Worm (Caenorhabditis elegans): ENCODE results near the gene sss-1.

The sss-1 gene

DNA sequence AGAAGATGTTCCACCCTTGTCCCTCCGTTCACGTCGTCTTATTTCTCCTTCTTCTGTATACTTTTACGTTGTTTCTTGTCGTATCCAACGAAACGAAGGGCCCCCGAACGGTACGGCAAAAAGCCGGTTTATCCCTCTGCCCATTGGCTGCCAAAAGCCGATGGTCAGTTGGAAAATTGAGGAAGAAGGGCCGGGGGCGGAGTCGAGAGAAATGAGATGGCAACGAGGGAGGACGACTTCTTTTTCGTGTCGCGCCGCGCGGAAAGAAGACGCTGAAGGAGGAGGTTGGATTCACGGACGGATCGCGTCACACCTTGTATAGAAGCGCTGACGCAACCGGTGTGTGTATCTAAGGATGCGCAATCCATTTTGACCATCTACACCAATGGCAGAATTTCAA is 21.6 kb upstream of the sss-1 start:
- TF ChIP-seq sox-2 (GFP tag; IDR thresholded peaks at IDR 0.05) = no peak
- no peak for TF ChIP-seq hlh-15 (tag; optimal IDR thresholded peaks at IDR 0.05)
- no peak for TF ChIP-seq ets-4 (tag; optimal IDR thresholded peaks at IDR 0.05)
- TF ChIP-seq fkh-6 (tag; optimal IDR thresholded peaks at IDR 0.05) = no peak
- TF ChIP-seq madf-2 (tag; optimal IDR thresholded peaks at IDR 0.05) = no peak
- no peak for TF ChIP-seq ceh-45 (GFP tag; IDR thresholded peaks at IDR 0.05)
- no peak for TF ChIP-seq nhr-11 (tag; optimal IDR thresholded peaks at IDR 0.05)
- TF ChIP-seq lim-6 (tag; optimal IDR thresholded peaks at IDR 0.05) = no peak
- no peak for TF ChIP-seq dve-1 (tag; optimal IDR thresholded peaks at IDR 0.05)
- TF ChIP-seq ceh-30 (tag; optimal IDR thresholded peaks at IDR 0.05) = no peak
- TF ChIP-seq C08G9.2 (tag; optimal IDR thresholded peaks at IDR 0.05) = no peak
- TF ChIP-seq elt-2 (tag; optimal IDR thresholded peaks at IDR 0.05) = no peak

DNA sequence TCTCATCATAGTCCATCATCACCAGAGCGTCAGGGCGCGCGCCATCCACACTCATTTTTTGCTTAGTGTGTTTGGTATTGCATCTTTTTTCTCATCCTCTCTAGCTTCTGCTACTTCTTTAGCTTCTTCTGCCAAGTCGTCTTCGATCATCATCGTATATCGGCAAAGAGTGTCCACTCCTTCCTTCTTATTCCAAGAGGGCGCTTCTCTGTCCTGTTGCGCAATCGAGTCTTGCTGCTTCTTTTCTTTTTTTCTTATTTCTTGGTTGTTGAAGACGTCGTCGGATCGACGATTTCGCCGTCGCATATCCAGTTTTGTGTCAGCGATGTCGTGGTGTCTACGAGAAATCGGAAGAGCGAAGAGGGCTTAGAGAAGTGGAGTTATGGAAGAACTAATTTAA is 19.5 kb upstream of the sss-1 start:
- TF ChIP-seq fkh-10 (GFP tag; optimal IDR thresholded peaks at IDR 0.05) (no peak), ahr-1 (tag; optimal IDR thresholded peaks at IDR 0.05) (no peak), unc-86 (tag; optimal IDR thresholded peaks at IDR 0.05) (no peak), rnt-1 (tag; optimal IDR thresholded peaks at IDR 0.05) (no peak), sox-2 (GFP tag; IDR thresholded peaks at IDR 0.05) (no peak), gmeb-2 (tag; optimal IDR thresholded peaks at IDR 0.05) (no peak), ceh-19 (GFP tag; optimal IDR thresholded peaks at IDR 0.05) (no peak), ets-4 (tag; optimal IDR thresholded peaks at IDR 0.05) (no peak), elt-4 (tag; optimal IDR thresholded peaks at IDR 0.05) (no peak), ceh-31 (tag; optimal IDR thresholded peaks at IDR 0.05) (no peak), hlh-30 (tag; optimal IDR thresholded peaks at IDR 0.05; ENCODE audit: insufficient read depth) (no peak), ceh-48 (tag; optimal IDR thresholded peaks at IDR 0.05) (no peak), pat-9 (tag; optimal IDR thresholded peaks at IDR 0.05) (no peak), che-1 (tag; optimal IDR thresholded peaks at IDR 0.05) (no peak), ceh-34 (tag; optimal IDR thresholded peaks at IDR 0.05) (no peak), fkh-6 (tag; optimal IDR thresholded peaks at IDR 0.05) (no peak), pag-3 (tag; optimal IDR thresholded peaks at IDR 0.05; ENCODE audit: borderline replicate concordance) (no peak), pha-2 (tag; optimal IDR thresholded peaks at IDR 0.05) (no peak), fax-1 (tag; optimal IDR thresholded peaks at IDR 0.05) (no peak), lim-6 (tag; optimal IDR thresholded peaks at IDR 0.05) (no peak)

DNA sequence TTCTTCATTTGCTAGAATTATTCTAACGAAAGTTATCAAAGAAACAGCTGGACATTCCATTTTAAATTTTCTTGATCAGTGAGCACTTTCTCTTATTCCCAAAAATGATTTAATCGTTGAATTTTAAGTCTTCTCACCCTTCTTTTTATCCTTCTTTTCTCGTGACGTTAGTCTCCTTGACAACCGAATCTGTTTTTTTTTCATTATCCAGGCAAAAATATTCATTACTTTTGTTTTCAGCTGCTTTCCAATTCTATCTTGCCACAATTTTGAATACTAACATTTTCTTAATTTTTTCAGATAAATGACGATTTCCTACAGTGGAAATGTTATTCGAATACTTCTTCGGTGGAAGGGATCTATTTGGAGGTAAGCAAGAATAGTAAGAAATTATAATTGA is 10.1 kb upstream of the sss-1 start, which contains the start of gene best-13:
TSS of gene best-13 (plus strand) at position 301 of the 400 bp plus-strand sequence.
- TF ChIP-seq ceh-9 (tag; optimal IDR thresholded peaks at IDR 0.05) (no peak), sox-4 (tag; optimal IDR thresholded peaks at IDR 0.05) (no peak), ceh-14 (tag; optimal IDR thresholded peaks at IDR 0.05) (no peak), elt-2 (tag; optimal IDR thresholded peaks at IDR 0.05) (no peak), dmd-4 (tag; optimal IDR thresholded peaks at IDR 0.05; ENCODE audit: borderline replicate concordance) (no peak), tbx-7 (tag; optimal IDR thresholded peaks at IDR 0.05) (no peak), odd-2 (tag; optimal IDR thresholded peaks at IDR 0.05) (no peak), ttx-3 (tag; optimal IDR thresholded peaks at IDR 0.05) (no peak), pqm-1 (tag; optimal IDR thresholded peaks at IDR 0.05) (no peak), ceh-34 (tag; optimal IDR thresholded peaks at IDR 0.05) (no peak), tbx-2 (tag; optimal IDR thresholded peaks at IDR 0.05) (no peak), zip-5 (tag; optimal IDR thresholded peaks at IDR 0.05) (no peak), ama-1 (optimal IDR thresholded peaks at IDR 0.05) (no peak), unc-3 (GFP tag; conservative IDR thresholded peaks at IDR 0.05) (no peak), unc-3 (tag; optimal IDR thresholded peaks at IDR 0.05) (no peak), rnt-1 (tag; optimal IDR thresholded peaks at IDR 0.05) (no peak), C08G9.2 (tag; optimal IDR thresholded peaks at IDR 0.05) (no peak)
